Fruit fly (Drosophila melanogaster) whole organism, adult: ENCODE data around the gene CG1983.

Experiments
- CG11617 ChIP-seq: fragments of 200-800 bp; sonication (Bioruptor generic); optimal IDR thresholded peaks from 2 replicates; lab custom pipeline; 2017; ENCODE audit warnings: mild to moderate bottlenecking, missing biosample characterization, missing genetic modification reagents, missing genetic modification characterization
- CG12768 ChIP-seq: fragments of 200-800 bp; sonication (Bioruptor generic); optimal IDR thresholded peaks from 2 replicates; lab custom pipeline; 2017; ENCODE audit warnings: missing biosample characterization, missing genetic modification characterization, mild to moderate bottlenecking, moderate library complexity, missing genetic modification reagents
- CG14711 ChIP-seq: fragments of 200-800 bp; sonication (Bioruptor generic); optimal IDR thresholded peaks from 2 replicates; lab custom pipeline; 2018; ENCODE audit warnings: missing biosample characterization, mild to moderate bottlenecking, missing genetic modification characterization, moderate library complexity
- CG1620 ChIP-seq: fragments of 200-800 bp; sonication (Bioruptor generic); optimal IDR thresholded peaks from 2 replicates; lab custom pipeline; 2016; ENCODE audit warnings: missing biosample characterization, missing genetic modification characterization
- CG33017 ChIP-seq: fragments of 200-800 bp; sonication (Bioruptor generic); optimal IDR thresholded peaks from 2 replicates; lab custom pipeline; 2018; ENCODE audit warnings: missing biosample characterization, mild to moderate bottlenecking, missing genetic modification characterization, moderate library complexity
- CG5204 ChIP-seq: fragments of 200-800 bp; sonication (Bioruptor generic); optimal IDR thresholded peaks from 2 replicates; lab custom pipeline; 2016; ENCODE audit warnings: missing biosample characterization, missing genetic modification characterization
- CG7045 ChIP-seq: fragments of 200-800 bp; sonication (Bioruptor generic); optimal IDR thresholded peaks from 2 replicates; lab custom pipeline; 2017; ENCODE audit warnings: missing biosample characterization, mild to moderate bottlenecking, missing genetic modification characterization
- CG7101 ChIP-seq: fragments of 200-800 bp; sonication (Bioruptor generic); optimal IDR thresholded peaks from 2 replicates; lab custom pipeline; 2018; ENCODE audit warnings: missing biosample characterization, mild to moderate bottlenecking, missing genetic modification characterization, moderate library complexity
- Clk ChIP-seq: fragments of 200-800 bp; sonication (Bioruptor generic); optimal IDR thresholded peaks from 2 replicates; lab custom pipeline; 2017; ENCODE audit warnings: missing biosample characterization, missing genetic modification characterization
- Crg-1 ChIP-seq: fragments of 200-800 bp; sonication (Bioruptor generic); optimal IDR thresholded peaks from 2 replicates; lab custom pipeline; 2016; ENCODE audit warnings: missing biosample characterization, missing genetic modification characterization
- Hr96 ChIP-seq: fragments of 200-800 bp; sonication (Bioruptor generic); optimal IDR thresholded peaks from 2 replicates; lab custom pipeline; 2016; ENCODE audit warnings: missing biosample characterization, missing genetic modification characterization
- Mnt ChIP-seq: fragments of 200-800 bp; sonication (Bioruptor generic); optimal IDR thresholded peaks from 2 replicates; lab custom pipeline; 2016; ENCODE audit warnings: missing biosample characterization, mild to moderate bottlenecking, missing genetic modification characterization
- bab1 ChIP-seq: fragments of 200-800 bp; sonication (Bioruptor generic); optimal IDR thresholded peaks from 3 replicates; lab custom pipeline; 2019; ENCODE audit warnings: missing biosample characterization, mild to moderate bottlenecking, missing genetic modification characterization, moderate library complexity
- cic ChIP-seq: fragments of 200-800 bp; sonication (Bioruptor generic); optimal IDR thresholded peaks from 2 replicates; lab custom pipeline; 2017; ENCODE audit warnings: missing biosample characterization, mild to moderate bottlenecking, missing genetic modification characterization, moderate library complexity
- cnc ChIP-seq, 2 experiments: fragments of >200 bp; optimal IDR thresholded peaks; 2 replicates each; lab custom pipeline; 2017
- kay ChIP-seq: fragments of 200-800 bp; sonication (Bioruptor generic); peaks from one replicate; lab custom pipeline; 2016; ENCODE audit warnings: missing biosample characterization, missing genetic modification characterization, borderline replicate concordance
- ovo ChIP-seq: fragments of 200-800 bp; sonication (Bioruptor generic); optimal IDR thresholded peaks from 2 replicates; lab custom pipeline; 2016; ENCODE audit warnings: missing biosample characterization, missing genetic modification characterization
- pad ChIP-seq: fragments of 200-800 bp; sonication (Bioruptor generic); optimal IDR thresholded peaks from 3 replicates; lab custom pipeline; 2017; ENCODE audit warnings: missing biosample characterization, missing genetic modification characterization, mild to moderate bottlenecking, moderate library complexity, missing genetic modification reagents
- tj ChIP-seq: fragments of 200-800 bp; sonication (Bioruptor generic); optimal IDR thresholded peaks from 3 replicates; lab custom pipeline; 2017; ENCODE audit warnings: missing biosample characterization, mild to moderate bottlenecking, missing genetic modification characterization, moderate library complexity
- toe ChIP-seq: fragments of 200-800 bp; sonication (Bioruptor generic); optimal IDR thresholded peaks from 2 replicates; lab custom pipeline; 2016; ENCODE audit warnings: missing biosample characterization, missing genetic modification characterization

CG1983 gene

dm6 chr3R:30189836-30190235 lies 12.3 kb upstream of the CG1983 start:
- TF ChIP-seq Clk (GFP tag; lab: Kevin White, UChicago) = no peak
- TF ChIP-seq bab1 (GFP tag; lab: Kevin White, UChicago) = no peak
- no peak for TF ChIP-seq toe (GFP tag; lab: Kevin White, UChicago)
- TF ChIP-seq CG14711 (tag; lab: Kevin White, UChicago) = no peak
- TF ChIP-seq Hr96 = no peak
- no peak for TF ChIP-seq pad (GFP tag; lab: Kevin White, UChicago)
- TF ChIP-seq Mnt = no peak
- no peak for TF ChIP-seq CG5204 (GFP tag; lab: Kevin White, UChicago)

- TF ChIP-seq CG33017 = no peak
- TF ChIP-seq tj = peak; percentile 99
- no peak for TF ChIP-seq Mnt
These were observed 11.9 kb upstream of the CG1983 start for dm6 chr3R:30189398-30189797.

- TF ChIP-seq pad (GFP tag; lab: Kevin White, UChicago) (no peak), CG14711 (tag; lab: Kevin White, UChicago) (no peak), ovo (GFP tag; lab: Kevin White, UChicago) (no peak), CG5204 (GFP tag; lab: Kevin White, UChicago) (no peak)
These were observed 6.4 kb upstream of the CG1983 start for dm6 chr3R:30183872-30184271.

dm6 chr3R:30179934-30180333 lies 2.4 kb upstream of the CG1983 start, which contains the start of gene Bet5:
TSS of gene Bet5 (plus strand) at chr3R:30180232.
- TF ChIP-seq Hr96 (no peak), Mnt (no peak), Crg-1 (no peak), CG1620 (no peak), CG7045 (GFP tag; lab: Kevin White, UChicago) (no peak), toe (GFP tag; lab: Kevin White, UChicago) (no peak), tj (no peak), CG7101 (tag; lab: Kevin White, UChicago) (no peak), Clk (GFP tag; lab: Kevin White, UChicago) (no peak), ovo (GFP tag; lab: Kevin White, UChicago) (no peak), cnc (optimal IDR thresholded peaks at IDR 0.05; lab: Kevin White, UChicago) (no peak), bab1 (GFP tag; lab: Kevin White, UChicago) (no peak), cic (GFP tag; lab: Kevin White, UChicago) (no peak), pad (GFP tag; lab: Kevin White, UChicago) (no peak), CG5204 (GFP tag; lab: Kevin White, UChicago) (no peak)

- no peak for TF ChIP-seq ovo (GFP tag; lab: Kevin White, UChicago)
- no peak for TF ChIP-seq CG7045 (GFP tag; lab: Kevin White, UChicago)
- TF ChIP-seq pad (GFP tag; lab: Kevin White, UChicago) = no peak
- no peak for TF ChIP-seq CG33017
- TF ChIP-seq kay = no peak
- TF ChIP-seq bab1 (GFP tag; lab: Kevin White, UChicago) = no peak
- TF ChIP-seq Mnt = no peak
- no peak for TF ChIP-seq cnc (optimal IDR thresholded peaks at IDR 0.05; lab: Kevin White, UChicago)
- no peak for TF ChIP-seq tj
- no peak for TF ChIP-seq toe (GFP tag; lab: Kevin White, UChicago)
- no peak for TF ChIP-seq Clk (GFP tag; lab: Kevin White, UChicago)
- TF ChIP-seq CG14711 (tag; lab: Kevin White, UChicago) = no peak
- no peak for TF ChIP-seq Hr96
- no peak for TF ChIP-seq cic (GFP tag; lab: Kevin White, UChicago)
These were observed 1.2 kb downstream of the CG1983 start for dm6 chr3R:30176314-30176713.

dm6 chr3R:30175045-30175589 lies 2.4 kb downstream of the CG1983 start:
- TF ChIP-seq tj = no peak
- TF ChIP-seq CG7045 (GFP tag; lab: Kevin White, UChicago) = no peak
- no peak for TF ChIP-seq kay
- TF ChIP-seq Hr96 = no peak
- no peak for TF ChIP-seq ovo (GFP tag; lab: Kevin White, UChicago)
- no peak for TF ChIP-seq CG1620
- TF ChIP-seq CG12768 (GFP tag; lab: Kevin White, UChicago) = no peak
- TF ChIP-seq CG7101 (tag; lab: Kevin White, UChicago) = no peak
- no peak for TF ChIP-seq Clk (GFP tag; lab: Kevin White, UChicago)
- TF ChIP-seq toe (GFP tag; lab: Kevin White, UChicago) = no peak
- TF ChIP-seq CG33017 = no peak
- TF ChIP-seq cic (GFP tag; lab: Kevin White, UChicago) = no peak
- no peak for TF ChIP-seq bab1 (GFP tag; lab: Kevin White, UChicago)
- TF ChIP-seq pad (GFP tag; lab: Kevin White, UChicago) = no peak
- TF ChIP-seq Mnt = no peak
- no peak for TF ChIP-seq Crg-1
- no peak for TF ChIP-seq CG14711 (tag; lab: Kevin White, UChicago)
- TF ChIP-seq CG11617 = no peak
- TF ChIP-seq CG5204 (GFP tag; lab: Kevin White, UChicago) = no peak

dm6 chr3R:30174160-30175002 lies 3.1 kb downstream of the CG1983 start, which contains the start of gene Mlc2:
TSS of gene Mlc2 (minus strand) at chr3R:30174551.
- TF ChIP-seq pad (GFP tag; lab: Kevin White, UChicago) (peak; percentile 42), bab1 (GFP tag; lab: Kevin White, UChicago) (no peak)
